Worm (Caenorhabditis elegans) whole organism, early embryonic: Measurements from ENCODE around the gene B0244.15.

Experiments used
- B0310.2 ChIP-seq: sonication (generic microtip); optimal IDR thresholded peaks from 2 replicates; lab custom pipeline; 2016; ENCODE audit warnings: mild to moderate bottlenecking, missing genetic modification characterization, missing compliant biosample characterization
- F13C5.2 ChIP-seq: sonication (generic microtip); optimal IDR thresholded peaks from 2 replicates; lab custom pipeline; 2017; ENCODE audit warnings: mild to moderate bottlenecking, missing genetic modification characterization, inconsistent platforms, missing compliant biosample characterization
- aly-1 ChIP-seq: sonication (generic microtip); optimal IDR thresholded peaks from 2 replicates; lab custom pipeline; 2016; ENCODE audit warnings: missing genetic modification characterization, missing compliant biosample characterization
- ama-1 ChIP-seq: fragments of 150-350 bp; optimal IDR thresholded peaks from 2 replicates; lab custom pipeline; 2014
- ceh-13 ChIP-seq: fragments of 200-800 bp; sonication (Bioruptor generic); optimal IDR thresholded peaks from 2 replicates; lab custom pipeline; 2018; ENCODE audit warnings: mild to moderate bottlenecking, missing genetic modification characterization, missing compliant biosample characterization
- ceh-36 ChIP-seq: sonication (generic microtip); optimal IDR thresholded peaks from 2 replicates; lab custom pipeline; 2016; ENCODE audit warnings: missing genetic modification characterization, inconsistent platforms, missing compliant biosample characterization
- ets-7 ChIP-seq: sonication (generic microtip); optimal IDR thresholded peaks from 2 replicates; lab custom pipeline; 2016; ENCODE audit warnings: missing genotype, missing genetic modification characterization, missing compliant biosample characterization
- flt-1 ChIP-seq: fragments of 200-800 bp; sonication (Bioruptor generic); IDR thresholded peaks from 2 replicates; pipeline ENCODE4 v1.3.6; 2022; ENCODE audit warnings: missing genetic modification characterization, missing compliant biosample characterization
- hmbx-1 ChIP-seq: sonication (generic microtip); optimal IDR thresholded peaks from 2 replicates; lab custom pipeline; 2016; ENCODE audit warnings: mild to moderate bottlenecking, missing genetic modification characterization, missing compliant biosample characterization
- hmg-4 ChIP-seq: fragments of 200-800 bp; sonication (Bioruptor generic); optimal IDR thresholded peaks from 2 replicates; lab custom pipeline; 2018; ENCODE audit warnings: mild to moderate bottlenecking, missing genetic modification characterization, missing compliant biosample characterization
- hnd-1 ChIP-seq: sonication (generic microtip); optimal IDR thresholded peaks from 2 replicates; lab custom pipeline; 2016; ENCODE audit warnings: missing genetic modification characterization, missing compliant biosample characterization
- pes-1 ChIP-seq: fragments of 200-800 bp; sonication (Bioruptor generic); IDR thresholded peaks from 2 replicates; pipeline ENCODE4 v1.3.6; 2022; ENCODE audit warnings: missing genetic modification reagents, missing genetic modification characterization, missing compliant biosample characterization
- scrt-1 ChIP-seq: fragments of 200-800 bp; sonication (Bioruptor generic); IDR thresholded peaks from 2 replicates; pipeline ENCODE4 v1.3.6; 2022; ENCODE audit warnings: missing genetic modification characterization, missing compliant biosample characterization
- sea-1 ChIP-seq: fragments of 200-800 bp; sonication (Bioruptor generic); conservative IDR thresholded peaks from 2 replicates; pipeline ENCODE4 v1.3.6; 2022; ENCODE audit warnings: missing genetic modification characterization, missing compliant biosample characterization
- tbx-11 ChIP-seq: fragments of 200-800 bp; sonication (Bioruptor generic); IDR thresholded peaks from 2 replicates; pipeline ENCODE4 v1.3.6; 2022; ENCODE audit warnings: missing genetic modification characterization, missing compliant biosample characterization
- tbx-37 ChIP-seq: fragments of 200-800 bp; sonication (Bioruptor generic); conservative IDR thresholded peaks from 2 replicates; pipeline ENCODE4 v1.3.6; 2022; ENCODE audit warnings: missing genetic modification reagents, missing genetic modification characterization, missing compliant biosample characterization
- tra-4 ChIP-seq: sonication (generic microtip); optimal IDR thresholded peaks from 2 replicates; lab custom pipeline; 2017; ENCODE audit warnings: missing genetic modification characterization, missing compliant biosample characterization

Gene B0244.15

DNA sequence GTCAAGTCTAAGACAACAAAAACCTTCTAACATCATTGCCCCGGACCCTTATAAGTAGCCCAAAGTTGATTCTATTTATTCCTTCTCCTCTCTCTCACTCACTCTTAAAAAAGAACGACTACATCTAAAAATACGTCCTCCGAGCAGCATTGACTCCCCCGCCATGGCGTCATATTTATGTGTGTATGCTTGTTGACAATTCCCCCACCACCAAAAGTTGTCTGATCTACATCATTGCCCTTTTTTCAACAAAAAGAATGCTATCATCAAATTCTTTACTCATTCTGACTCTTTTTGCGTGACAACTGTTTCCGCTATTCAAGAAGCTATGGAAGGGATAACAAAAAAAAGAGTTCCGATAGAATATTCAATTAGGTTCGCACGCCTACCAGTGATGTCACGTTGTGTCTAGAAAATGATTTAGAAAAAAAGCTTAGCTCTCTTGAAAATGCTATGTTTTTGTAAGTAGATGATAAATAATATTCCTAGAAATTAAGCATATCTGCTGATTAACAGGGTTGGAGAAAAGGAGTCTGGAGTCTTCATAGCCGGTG is 14.4 kb downstream of the B0244.15 start:
- TF ChIP-seq ets-7 (tag; lab: Kevin White, UChicago) (no peak), hmg-4 (no peak), sea-1 (GFP tag; lab: Robert Waterston, UW) (no peak), tra-4 (tag; lab: Kevin White, UChicago) (no peak), scrt-1 (GFP tag; lab: Robert Waterston, UW) (no peak), pes-1 (GFP tag; lab: Robert Waterston, UW) (no peak), tbx-11 (no peak), ama-1 (lab: Kevin White, UChicago) (no peak), tbx-37 (no peak), hnd-1 (tag; lab: Kevin White, UChicago) (no peak), B0310.2 (no peak), F13C5.2 (tag; lab: Kevin White, UChicago) (no peak), ceh-36 (tag; lab: Kevin White, UChicago) (no peak), aly-1 (tag; lab: Kevin White, UChicago) (no peak)

DNA sequence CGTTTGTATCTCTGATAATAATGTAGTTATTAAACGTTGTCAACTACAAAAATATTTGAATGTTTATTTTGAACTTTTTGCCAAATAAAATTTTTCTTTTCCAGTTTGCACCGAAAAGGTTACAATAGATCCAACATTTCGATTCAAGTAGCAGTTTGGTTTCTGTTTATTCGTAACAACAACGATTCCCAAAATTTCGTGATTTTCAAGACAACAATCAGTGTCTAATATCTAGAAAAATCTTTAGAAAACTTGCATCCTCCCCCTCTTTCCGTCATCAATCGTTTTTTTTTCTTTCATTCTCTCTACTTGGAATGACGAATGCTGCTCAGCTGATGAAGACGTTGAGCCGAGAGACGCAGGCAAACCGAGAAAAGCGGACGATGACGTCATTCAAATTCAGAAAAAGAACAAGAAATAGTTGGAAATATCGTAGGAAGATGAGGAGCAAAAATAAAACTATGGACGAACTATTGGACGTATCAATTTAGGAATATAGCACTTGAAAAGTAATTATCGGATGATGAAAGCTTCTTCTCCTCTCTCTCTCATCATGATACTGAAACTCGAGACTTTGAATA is 15.4 kb downstream of the B0244.15 start:
- no peak for TF ChIP-seq tra-4 (tag; lab: Kevin White, UChicago)
- no peak for TF ChIP-seq tbx-11
- no peak for TF ChIP-seq hnd-1 (tag; lab: Kevin White, UChicago)
- no peak for TF ChIP-seq F13C5.2 (tag; lab: Kevin White, UChicago)
- TF ChIP-seq hmg-4: no peak
- TF ChIP-seq hmbx-1: no peak
- TF ChIP-seq tbx-37: no peak
- no peak for TF ChIP-seq B0310.2
- TF ChIP-seq scrt-1 (GFP tag; lab: Robert Waterston, UW): no peak
- TF ChIP-seq ceh-13 (GFP tag; lab: Kevin White, UChicago): no peak
- TF ChIP-seq ets-7 (tag; lab: Kevin White, UChicago): no peak
- TF ChIP-seq sea-1 (GFP tag; lab: Robert Waterston, UW): no peak
- TF ChIP-seq ama-1 (lab: Kevin White, UChicago): no peak
- TF ChIP-seq ceh-36 (tag; lab: Kevin White, UChicago): no peak
- no peak for TF ChIP-seq aly-1 (tag; lab: Kevin White, UChicago)
- TF ChIP-seq flt-1 (GFP tag; lab: Robert Waterston, UW): no peak
- no peak for TF ChIP-seq pes-1 (GFP tag; lab: Robert Waterston, UW)

ce11 chrIII:5760721-5761120 is 17.5 kb downstream of the B0244.15 start:
- TF ChIP-seq B0310.2: no peak
- TF ChIP-seq tra-4 (tag; lab: Kevin White, UChicago): no peak

ce11 chrIII:5761886-5762285 is 18.7 kb downstream of the B0244.15 start:
- TF ChIP-seq F13C5.2 (tag; lab: Kevin White, UChicago): no peak
- TF ChIP-seq scrt-1 (GFP tag; lab: Robert Waterston, UW): no peak
- TF ChIP-seq tbx-37: no peak
- TF ChIP-seq ets-7 (tag; lab: Kevin White, UChicago): no peak
- no peak for TF ChIP-seq hmg-4
- TF ChIP-seq B0310.2: no peak
- TF ChIP-seq ceh-36 (tag; lab: Kevin White, UChicago): no peak
- TF ChIP-seq hnd-1 (tag; lab: Kevin White, UChicago): no peak
- TF ChIP-seq flt-1 (GFP tag; lab: Robert Waterston, UW): no peak
- no peak for TF ChIP-seq ama-1 (lab: Kevin White, UChicago)
- no peak for TF ChIP-seq tra-4 (tag; lab: Kevin White, UChicago)
- no peak for TF ChIP-seq hmbx-1
- TF ChIP-seq sea-1 (GFP tag; lab: Robert Waterston, UW): no peak
- TF ChIP-seq tbx-11: no peak
- TF ChIP-seq ceh-13 (GFP tag; lab: Kevin White, UChicago): no peak
- TF ChIP-seq aly-1 (tag; lab: Kevin White, UChicago): no peak
- TF ChIP-seq pes-1 (GFP tag; lab: Robert Waterston, UW): no peak

DNA sequence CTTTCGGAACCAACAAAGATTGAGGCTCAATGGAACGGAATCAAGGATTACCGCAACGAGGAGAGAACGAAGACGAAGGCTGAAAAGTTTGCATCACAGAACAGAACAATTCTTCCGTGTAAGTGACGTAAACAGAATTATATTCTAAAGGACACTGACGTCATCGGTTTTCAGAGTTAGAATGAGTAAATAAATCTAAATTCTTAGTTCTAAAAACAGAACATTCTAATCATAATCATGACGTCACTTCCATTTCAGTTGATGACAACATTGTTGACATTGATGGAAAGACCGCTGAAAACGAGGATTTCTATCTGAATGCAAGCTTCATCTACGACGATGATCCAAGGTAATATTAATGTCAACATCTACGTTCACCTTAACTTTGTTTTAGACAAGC is 20.8 kb downstream of the B0244.15 start:
- TF ChIP-seq hmg-4: no peak
- TF ChIP-seq scrt-1 (GFP tag; lab: Robert Waterston, UW): no peak
- no peak for TF ChIP-seq tra-4 (tag; lab: Kevin White, UChicago)
- no peak for TF ChIP-seq tbx-37
- no peak for TF ChIP-seq sea-1 (GFP tag; lab: Robert Waterston, UW)

DNA sequence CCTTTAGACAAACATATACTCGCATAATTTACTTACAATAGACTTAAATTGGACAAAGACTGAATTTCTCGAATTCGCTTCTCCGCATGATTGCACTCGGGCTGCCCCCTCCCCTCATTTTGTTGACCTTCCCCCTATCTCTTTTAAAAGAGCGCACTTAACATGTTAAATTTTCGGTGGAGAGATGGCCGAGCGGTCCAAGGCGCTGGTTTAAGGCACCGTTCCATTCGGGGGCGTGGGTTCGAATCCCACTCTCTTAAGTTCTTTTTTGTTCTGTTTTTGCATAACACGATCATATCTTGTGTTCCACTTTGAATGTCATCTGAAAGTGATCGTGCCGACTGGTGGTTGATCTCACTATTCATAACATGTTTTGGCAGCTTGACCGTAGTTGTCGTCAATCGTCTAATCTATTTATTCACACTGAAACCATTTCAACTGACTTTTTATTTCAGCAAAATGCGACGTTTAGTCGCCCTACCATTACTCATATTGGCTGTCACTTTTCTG is 26.6 kb downstream of the B0244.15 start, which contains the start of gene cutl-23:
TSS of gene cutl-23 (plus strand) at position 460 of the 510 bp plus-strand sequence.
- TF ChIP-seq ceh-36 (tag; lab: Kevin White, UChicago) (peak; percentile 15), ama-1 (lab: Kevin White, UChicago) (no peak), aly-1 (tag; lab: Kevin White, UChicago) (no peak), ets-7 (tag; lab: Kevin White, UChicago) (no peak), B0310.2 (no peak), sea-1 (GFP tag; lab: Robert Waterston, UW) (0 out of 2 replicates have a peak, but pooled peaks have one; percentile 63), tbx-11 (no peak; the same call in 1 of the 2 replicates), tbx-37 (peak; percentile 41; the same call in 1 of the 2 replicates), flt-1 (GFP tag; lab: Robert Waterston, UW) (peak; percentile 59; the same call in 1 of the 2 replicates), ceh-13 (GFP tag; lab: Kevin White, UChicago) (no peak), scrt-1 (GFP tag; lab: Robert Waterston, UW) (peak; percentile 52; the same call in 1 of the 2 replicates), pes-1 (GFP tag; lab: Robert Waterston, UW) (no peak), hmbx-1 (no peak), hnd-1 (tag; lab: Kevin White, UChicago) (peak; percentile 26), hmg-4 (peak; percentile 55), F13C5.2 (tag; lab: Kevin White, UChicago) (peak; percentile 60), tra-4 (tag; lab: Kevin White, UChicago) (no peak)

- TF ChIP-seq aly-1 (tag; lab: Kevin White, UChicago) (no peak), tra-4 (tag; lab: Kevin White, UChicago) (no peak), B0310.2 (no peak), tbx-11 (no peak), hmbx-1 (no peak), scrt-1 (GFP tag; lab: Robert Waterston, UW) (no peak), tbx-37 (no peak), flt-1 (GFP tag; lab: Robert Waterston, UW) (no peak), hmg-4 (no peak), ceh-36 (tag; lab: Kevin White, UChicago) (no peak), pes-1 (GFP tag; lab: Robert Waterston, UW) (no peak)
Measured at ce11 chrIII:5782080-5782479, 38.9 kb downstream of the B0244.15 start.
